Worm (Caenorhabditis elegans) whole organism, L1 larva: ENCODE data around the gene glc-4.

ENCODE experiments used
- F16B12.6 ChIP-seq: fragments of 150-350 bp; optimal IDR thresholded peaks from 2 replicates; lab custom pipeline; 2014; ENCODE audit warnings: missing biosample characterization, missing genetic modification characterization
- Y116A8C.19 ChIP-seq: sonication (generic microtip); optimal IDR thresholded peaks from 2 replicates; lab custom pipeline; 2016; ENCODE audit warnings: missing compliant biosample characterization, missing genetic modification characterization, borderline replicate concordance
- blmp-1 ChIP-seq: fragments of 150-350 bp; optimal IDR thresholded peaks from 2 replicates; lab custom pipeline; 2014; ENCODE audit warnings: missing biosample characterization, missing genetic modification characterization
- ceh-82 ChIP-seq, 3 experiments: fragments of 150-350 bp in 1 of 3; sonication (generic microtip) in 2 of 3; optimal IDR thresholded peaks; 2 replicates each; lab custom pipeline; 2014 to 2017; ENCODE audit warnings: missing biosample characterization in 3 of 3, missing genetic modification characterization in 3 of 3
- efl-1 ChIP-seq, 4 experiments: fragments of 150-350 bp; optimal IDR thresholded peaks in 3 of 4; peaks in 1 of 4; 1 replicate in 1 of 4; 2 replicates in 3 of 4; lab custom pipeline; 2014; ENCODE audit warnings: missing biosample characterization in 2 of 4, missing genetic modification characterization in 2 of 4, missing genetic modification reagents in 2 of 4
- fkh-8 ChIP-seq: sonication (generic microtip); optimal IDR thresholded peaks from 2 replicates; lab custom pipeline; 2016; ENCODE audit warnings: mild to moderate bottlenecking, missing genetic modification characterization, missing compliant biosample characterization
- hpl-2 ChIP-seq: fragments of 150-350 bp; optimal IDR thresholded peaks from 2 replicates; lab custom pipeline; 2014; ENCODE audit warnings: missing biosample characterization, missing genetic modification reagents, missing genetic modification characterization
- lsy-2 ChIP-seq, 2 experiments: fragments of 150-350 bp; optimal IDR thresholded peaks; 2 replicates each; lab custom pipeline; 2014; ENCODE audit warnings: missing biosample characterization in 2 of 2, missing genetic modification characterization in 2 of 2
- mab-9 ChIP-seq: fragments of 200-800 bp; sonication (Bioruptor generic); IDR thresholded peaks from 2 replicates; pipeline ENCODE4 v1.3.6; 2022; ENCODE audit warnings: missing genetic modification reagents, missing genetic modification characterization, missing compliant biosample characterization
- pax-3 ChIP-seq: fragments of 200-800 bp; sonication (Bioruptor generic); optimal IDR thresholded peaks from 2 replicates; lab custom pipeline; 2018; ENCODE audit warnings: mild to moderate bottlenecking, missing genetic modification characterization, moderate library complexity, missing compliant biosample characterization
- snpc-4 ChIP-seq: fragments of 150-350 bp; optimal IDR thresholded peaks from 2 replicates; lab custom pipeline; 2014; ENCODE audit warnings: missing biosample characterization, missing genetic modification characterization
- snu-23 ChIP-seq: sonication (generic microtip); optimal IDR thresholded peaks from 2 replicates; lab custom pipeline; 2016; ENCODE audit warnings: missing genetic modification characterization, missing compliant biosample characterization
- sox-4 ChIP-seq: sonication (generic microtip); optimal IDR thresholded peaks from 2 replicates; lab custom pipeline; 2016; ENCODE audit warnings: missing genetic modification characterization, missing compliant biosample characterization
- unc-98 ChIP-seq: fragments of 200-800 bp; sonication (Bioruptor generic); IDR thresholded peaks from 2 replicates; pipeline ENCODE4 v1.3.6; 2022; ENCODE audit warnings: missing genetic modification characterization, missing compliant biosample characterization
- zag-1 ChIP-seq: fragments of 150-350 bp; optimal IDR thresholded peaks from 2 replicates; lab custom pipeline; 2014; ENCODE audit warnings: missing biosample characterization, missing genetic modification characterization

Gene glc-4

ce11 chrII:7122661-7123418, 51.9 kb downstream of the glc-4 start, which contains the start of gene F10E7.11 (continued):
- TF ChIP-seq efl-1 (optimal IDR thresholded peaks at IDR 0.05; lab: Kevin White, UChicago) (peak in 1 of 2 experiments; percentile 6), efl-1 (GFP tag; optimal IDR thresholded peaks at IDR 0.05 in 1 of 2; lab: Kevin White, UChicago) (peak in 1 of 2 experiments; percentile 82), mab-9 (GFP tag; lab: Robert Waterston, UW) (no peak), F16B12.6 (tag; lab: Kevin White, UChicago) (no peak), pax-3 (tag; lab: Kevin White, UChicago) (no peak), snpc-4 (tag; lab: Kevin White, UChicago) (no peak), hpl-2 (GFP tag; lab: Kevin White, UChicago) (no peak), blmp-1 (tag; lab: Kevin White, UChicago) (no peak), sox-4 (no peak), zag-1 (tag; lab: Kevin White, UChicago) (no peak), unc-98 (GFP tag; lab: Robert Waterston, UW) (no peak), lsy-2 (tag; optimal IDR thresholded peaks at IDR 0.05; lab: Kevin White, UChicago) (peak; percentile 14 to 41), ceh-82 (tag; optimal IDR thresholded peaks at IDR 0.05; lab: Kevin White, UChicago) (peak in 1 of 3 experiments; percentile 11), Y116A8C.19 (no peak), snu-23 (GFP tag; lab: Kevin White, UChicago) (no peak), fkh-8 (tag; lab: Kevin White, UChicago) (no peak)
